Worm (Caenorhabditis elegans) whole organism, L3 larva: Measurements from ENCODE around the gene div-1.

Experiments used
- lin-15B ChIP-seq: fragments of 150-350 bp; optimal IDR thresholded peaks from 2 replicates; lab custom pipeline; 2014; ENCODE audit warnings: missing biosample characterization, missing genetic modification characterization
- nhr-23 ChIP-seq: fragments of 150-350 bp; optimal IDR thresholded peaks from 2 replicates; lab custom pipeline; 2014; ENCODE audit warnings: missing biosample characterization, missing genetic modification reagents, missing genetic modification characterization
- nhr-237 ChIP-seq: fragments of 150-350 bp; optimal IDR thresholded peaks from 2 replicates; lab custom pipeline; 2014; ENCODE audit warnings: missing biosample characterization, missing genetic modification characterization
- ztf-11 ChIP-seq: fragments of 150-350 bp; optimal IDR thresholded peaks from 2 replicates; lab custom pipeline; 2014; ENCODE audit warnings: missing biosample characterization, missing genetic modification characterization
- ztf-4 ChIP-seq: fragments of 150-350 bp; optimal IDR thresholded peaks from 2 replicates; lab custom pipeline; 2014; ENCODE audit warnings: missing biosample characterization, missing genetic modification characterization

- TF ChIP-seq nhr-23 (tag; lab: Kevin White, UChicago) (no peak), nhr-237 (tag; lab: Kevin White, UChicago) (no peak), lin-15B (no peak), ztf-11 (tag; lab: Kevin White, UChicago) (no peak), ztf-4 (tag; lab: Kevin White, UChicago) (no peak)
These were observed 46.5 kb upstream of the div-1 start, which contains the start of gene vglu-2 for ce11 chrIII:10294837-10295236.
